Worm (Caenorhabditis elegans): ENCODE results near the gene R13D11.3.

- no peak for TF ChIP-seq ceh-100 (GFP tag; IDR thresholded peaks at IDR 0.05)
- no peak for TF ChIP-seq chd-7 (tag; optimal IDR thresholded peaks at IDR 0.05)
- TF ChIP-seq F39B2.1 (GFP tag; IDR thresholded peaks at IDR 0.05) = no peak
- TF ChIP-seq lag-1 (GFP tag; IDR thresholded peaks at IDR 0.05) = no peak
- no peak for TF ChIP-seq bed-1 (GFP tag; IDR thresholded peaks at IDR 0.05)
- TF ChIP-seq Y53F4B.3 (GFP tag; IDR thresholded peaks at IDR 0.05) = no peak
- no peak for TF ChIP-seq somi-1 (GFP tag; optimal IDR thresholded peaks at IDR 0.05)
- TF ChIP-seq snpc-4 (GFP tag; optimal IDR thresholded peaks at IDR 0.05) = no peak
- TF ChIP-seq snpc-4 (tag; optimal IDR thresholded peaks at IDR 0.05) = no peak
- no peak for TF ChIP-seq lir-1 (GFP tag; conservative IDR thresholded peaks at IDR 0.05)
- no peak for TF ChIP-seq D2030.7 (GFP tag; IDR thresholded peaks at IDR 0.05)
Observed at ce11 chrV:801555-802060, 13.2 kb upstream of the R13D11.3 start.
